Fruit fly (Drosophila melanogaster): Measurements from ENCODE around the gene Ntl.
A peak's percentile ranks its signal among the peaks of the same experiment; 100 is the strongest.

- TF ChIP-seq zen2 (GFP tag; IDR thresholded peaks at IDR 0.05; ENCODE audit: partially characterized antibody) (0 out of 3 replicates have a peak, but pooled peaks have one; percentile 27), dpn (GFP tag; optimal IDR thresholded peaks at IDR 0.05) (no peak), pnt (GFP tag; optimal IDR thresholded peaks at IDR 0.05) (no peak), CG14441 (GFP tag; IDR thresholded peaks at IDR 0.05) (no peak), Dfd (GFP tag; optimal IDR thresholded peaks at IDR 0.05) (no peak)
These were observed 480 bp downstream of the Ntl start for dm6 chr2L:7711034-7711685.
